Worm (Caenorhabditis elegans): ENCODE measurements around the gene F38E11.6.
A peak's percentile ranks its signal among the peaks of the same experiment; 100 is the strongest.

F38E11.6 gene

DNA sequence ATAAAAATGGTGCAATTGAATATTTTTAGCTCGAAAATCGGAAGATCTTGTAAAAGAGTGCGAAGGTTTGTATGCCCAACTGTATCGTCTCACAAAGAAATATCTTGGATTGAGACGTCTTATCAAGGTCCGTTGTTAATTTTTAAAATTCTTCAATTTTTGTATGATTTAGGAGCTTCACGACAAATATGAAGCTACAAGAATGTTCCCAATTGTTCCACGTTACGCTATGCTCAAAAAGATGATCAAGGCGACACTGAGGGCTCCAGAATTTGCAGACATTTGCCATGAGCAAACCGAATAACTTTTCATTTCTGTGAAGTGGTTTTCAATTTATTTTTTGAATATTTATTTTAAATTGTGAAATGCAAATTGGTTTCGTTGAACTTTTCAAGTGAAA, 28.6 kb downstream of the F38E11.6 start (continued):
- TF ChIP-seq C06A6.2 (GFP tag; conservative IDR thresholded peaks at IDR 0.05) (no peak; the same call in 1 of the 2 replicates), somi-1 (GFP tag; optimal IDR thresholded peaks at IDR 0.05) (no peak), lsy-27 (tag; optimal IDR thresholded peaks at IDR 0.05; ENCODE audit: borderline replicate concordance, insufficient read depth) (no peak), him-1 (tag; optimal IDR thresholded peaks at IDR 0.05) (peak; percentile 62), ceh-91 (GFP tag; IDR thresholded peaks at IDR 0.05) (no peak), T26A5.8 (tag; optimal IDR thresholded peaks at IDR 0.05) (no peak), nhr-27 (tag; optimal IDR thresholded peaks at IDR 0.05) (no peak), ceh-58 (GFP tag; IDR thresholded peaks at IDR 0.05) (no peak), let-607 (tag; optimal IDR thresholded peaks at IDR 0.05) (no peak), hlh-26 (GFP tag; conservative IDR thresholded peaks at IDR 0.05) (no peak), madf-10 (tag; optimal IDR thresholded peaks at IDR 0.05) (no peak), unc-130 (GFP tag; optimal IDR thresholded peaks at IDR 0.05) (no peak), xnd-1 (tag; optimal IDR thresholded peaks at IDR 0.05) (no peak), F10E7.11 (tag; optimal IDR thresholded peaks at IDR 0.05) (no peak), lin-26 (GFP tag; IDR thresholded peaks at IDR 0.05) (peak; percentile 76), ama-1 (optimal IDR thresholded peaks at IDR 0.05) (peak; percentile 89), ama-1 (GFP tag; optimal IDR thresholded peaks at IDR 0.05) (no peak), rec-8 (tag; optimal IDR thresholded peaks at IDR 0.05) (no peak), B0019.2 (GFP tag; conservative IDR thresholded peaks at IDR 0.05) (no peak), K12H6.12 (tag; optimal IDR thresholded peaks at IDR 0.05) (no peak), ztf-28 (GFP tag; IDR thresholded peaks at IDR 0.05) (no peak), F57C9.4 (tag; optimal IDR thresholded peaks at IDR 0.05) (no peak), lsl-1 (GFP tag; optimal IDR thresholded peaks at IDR 0.05) (peak; percentile 6), ztf-3 (GFP tag; optimal IDR thresholded peaks at IDR 0.05) (no peak), tlf-1 (GFP tag; optimal IDR thresholded peaks at IDR 0.05) (peak; percentile 86), tbp1 (GFP tag; optimal IDR thresholded peaks at IDR 0.05) (no peak), nhr-80 (tag; optimal IDR thresholded peaks at IDR 0.05) (peak; percentile 22), snpc-1.3 (tag; optimal IDR thresholded peaks at IDR 0.05; ENCODE audit: insufficient read depth) (peak; percentile 24), mel-28 (tag; optimal IDR thresholded peaks at IDR 0.05; ENCODE audit: borderline replicate concordance) (no peak), C17E4.6 (GFP tag; IDR thresholded peaks at IDR 0.05) (no peak), B0035.1 (tag; optimal IDR thresholded peaks at IDR 0.05) (no peak), F37B4.10 (GFP tag; IDR thresholded peaks at IDR 0.05) (no peak), hrde-1 (tag; optimal IDR thresholded peaks at IDR 0.05; ENCODE audit: borderline replicate concordance) (no peak), fkh-3 (tag; optimal IDR thresholded peaks at IDR 0.05) (no peak), dox-1 (GFP tag; IDR thresholded peaks at IDR 0.05) (no peak), aptf-3 (GFP tag; IDR thresholded peaks at IDR 0.05) (no peak), ets-4 (GFP tag; optimal IDR thresholded peaks at IDR 0.05) (no peak), lin-40 (tag; optimal IDR thresholded peaks at IDR 0.05) (peak; percentile 39), zfh-2 (GFP tag; conservative IDR thresholded peaks at IDR 0.05) (no peak), lin-35 (GFP tag; optimal IDR thresholded peaks at IDR 0.05) (no peak), madf-8 (GFP tag; conservative IDR thresholded peaks at IDR 0.05) (no peak), egl-18 (GFP tag; IDR thresholded peaks at IDR 0.05) (no peak), madf-6 (GFP tag; IDR thresholded peaks at IDR 0.05) (no peak), F33H1.4 (GFP tag; IDR thresholded peaks at IDR 0.05) (no peak), hmg-1.2 (GFP tag; IDR thresholded peaks at IDR 0.05) (peak; percentile 30; the same call in 1 of the 2 replicates), pha-4 (tag; optimal IDR thresholded peaks at IDR 0.05) (no peak), Y95B8A.8 (GFP tag; IDR thresholded peaks at IDR 0.05) (peak; percentile 88), sdz-38 (tag; optimal IDR thresholded peaks at IDR 0.05) (no peak), athp-1 (tag; optimal IDR thresholded peaks at IDR 0.05) (peak; percentile 24)

Data from whole organism, young adult.